Worm (Caenorhabditis elegans) whole organism, mixed stage, embryonic: ENCODE data around the gene C50B6.3.

Experiments used
- M03D4.4 ChIP-seq: sonication (generic microtip); optimal IDR thresholded peaks from 2 replicates; lab custom pipeline; 2017; ENCODE audit warnings: mild to moderate bottlenecking, missing genetic modification characterization, missing compliant biosample characterization
- bed-3 ChIP-seq: fragments of 200-800 bp; sonication (Bioruptor generic); optimal IDR thresholded peaks from 3 replicates; lab custom pipeline; 2018; ENCODE audit warnings: mild to moderate bottlenecking, missing genetic modification characterization, moderate library complexity, missing compliant biosample characterization
- ceh-39 ChIP-seq: fragments of 150-350 bp; optimal IDR thresholded peaks from 2 replicates; lab custom pipeline; 2014; ENCODE audit warnings: missing biosample characterization, missing genetic modification characterization
- ceh-83 ChIP-seq: fragments of 200-800 bp; sonication (Bioruptor generic); optimal IDR thresholded peaks from 2 replicates; lab custom pipeline; 2018; ENCODE audit warnings: mild to moderate bottlenecking, missing genetic modification characterization, missing compliant biosample characterization
- cnd-1 ChIP-seq: fragments of 200-800 bp; sonication (Bioruptor generic); optimal IDR thresholded peaks from 2 replicates; lab custom pipeline; 2018; ENCODE audit warnings: mild to moderate bottlenecking, missing genetic modification characterization, missing compliant biosample characterization
- drap-1 ChIP-seq: fragments of 200-800 bp; sonication (Bioruptor generic); optimal IDR thresholded peaks from 3 replicates; lab custom pipeline; 2018; ENCODE audit warnings: mild to moderate bottlenecking, missing genetic modification characterization, missing compliant biosample characterization
- elt-1 ChIP-seq: sonication (generic microtip); optimal IDR thresholded peaks from 2 replicates; lab custom pipeline; 2017; ENCODE audit warnings: missing genetic modification characterization, mild to moderate bottlenecking, missing compliant biosample characterization, antibody characterized with exemption, moderate library complexity, borderline replicate concordance; ENCODE audit not compliant: insufficient read depth
- elt-3 ChIP-seq: fragments of 150-350 bp; optimal IDR thresholded peaks from 2 replicates; lab custom pipeline; 2014; ENCODE audit warnings: missing biosample characterization, missing genetic modification characterization
- flh-1 ChIP-seq: fragments of 200-800 bp; sonication (Bioruptor generic); optimal IDR thresholded peaks from 2 replicates; lab custom pipeline; 2018; ENCODE audit warnings: mild to moderate bottlenecking, missing genetic modification characterization, moderate library complexity, missing compliant biosample characterization
- ham-2 ChIP-seq: fragments of 200-800 bp; sonication (Bioruptor generic); optimal IDR thresholded peaks from 2 replicates; lab custom pipeline; 2018; ENCODE audit warnings: mild to moderate bottlenecking, missing genetic modification characterization, missing compliant biosample characterization
- hlh-1 ChIP-seq: fragments of 150-350 bp; optimal IDR thresholded peaks from 2 replicates; lab custom pipeline; 2014; ENCODE audit warnings: missing biosample characterization, missing genetic modification reagents, missing genetic modification characterization
- lin-32 ChIP-seq: fragments of 200-800 bp; sonication (Bioruptor generic); optimal IDR thresholded peaks from 2 replicates; lab custom pipeline; 2018; ENCODE audit warnings: mild to moderate bottlenecking, missing genetic modification characterization, missing compliant biosample characterization
- lsy-2 ChIP-seq: fragments of 150-350 bp; optimal IDR thresholded peaks from 2 replicates; lab custom pipeline; 2014; ENCODE audit warnings: missing biosample characterization, missing genetic modification characterization
- mab-5 ChIP-seq: fragments of 150-350 bp; optimal IDR thresholded peaks from 2 replicates; lab custom pipeline; 2014; ENCODE audit warnings: missing biosample characterization, missing genetic modification characterization
- mep-1 ChIP-seq: fragments of 150-350 bp; optimal IDR thresholded peaks from 2 replicates; lab custom pipeline; 2017; ENCODE audit warnings: missing biosample characterization, missing genetic modification reagents, missing genetic modification characterization, inconsistent platforms
- mls-2 ChIP-seq: sonication (generic microtip); optimal IDR thresholded peaks from 2 replicates; lab custom pipeline; 2016; ENCODE audit warnings: mild to moderate bottlenecking, missing genetic modification characterization, moderate library complexity, missing compliant biosample characterization
- nhr-12 ChIP-seq: fragments of 150-350 bp; optimal IDR thresholded peaks from 2 replicates; lab custom pipeline; 2014; ENCODE audit warnings: missing biosample characterization, missing genetic modification characterization
- nhr-2 ChIP-seq: fragments of 150-350 bp; optimal IDR thresholded peaks from 2 replicates; lab custom pipeline; 2014; ENCODE audit warnings: missing biosample characterization, missing genetic modification characterization
- nhr-28 ChIP-seq: fragments of 150-350 bp; optimal IDR thresholded peaks from 2 replicates; lab custom pipeline; 2014; ENCODE audit warnings: missing biosample characterization, missing genetic modification characterization
- nhr-76 ChIP-seq: sonication (generic microtip); optimal IDR thresholded peaks from 2 replicates; lab custom pipeline; 2017; ENCODE audit warnings: missing biosample characterization, missing genetic modification characterization
- pha-4 ChIP-seq: fragments of 150-350 bp; optimal IDR thresholded peaks from 2 replicates; lab custom pipeline; 2018; ENCODE audit warnings: missing biosample characterization, missing genetic modification reagents, missing genetic modification characterization
- snpc-4 ChIP-seq: fragments of 150-350 bp; optimal IDR thresholded peaks from 2 replicates; lab custom pipeline; 2014; ENCODE audit warnings: missing biosample characterization, missing genetic modification characterization
- sptf-1 ChIP-seq: sonication (generic microtip); optimal IDR thresholded peaks from 2 replicates; lab custom pipeline; 2017; ENCODE audit warnings: mild to moderate bottlenecking, missing genetic modification characterization, moderate library complexity, missing compliant biosample characterization
- tbx-8 ChIP-seq: fragments of 200-800 bp; sonication (Bioruptor generic); optimal IDR thresholded peaks from 2 replicates; lab custom pipeline; 2018; ENCODE audit warnings: mild to moderate bottlenecking, missing genetic modification characterization, moderate library complexity, missing compliant biosample characterization
- unc-39 ChIP-seq: fragments of 150-350 bp; optimal IDR thresholded peaks from 2 replicates; lab custom pipeline; 2014; ENCODE audit warnings: missing biosample characterization, missing genetic modification characterization
- unc-62 ChIP-seq: fragments of 150-350 bp; optimal IDR thresholded peaks from 2 replicates; lab custom pipeline; 2014; ENCODE audit warnings: missing biosample characterization, missing genetic modification reagents, missing genetic modification characterization
- zip-8 ChIP-seq: fragments of 150-350 bp; optimal IDR thresholded peaks from 2 replicates; lab custom pipeline; 2014; ENCODE audit warnings: missing biosample characterization, missing genetic modification characterization
- ztf-11 ChIP-seq: fragments of 150-350 bp; optimal IDR thresholded peaks from 2 replicates; lab custom pipeline; 2014; ENCODE audit warnings: missing biosample characterization, missing genetic modification characterization

The C50B6.3 gene

DNA sequence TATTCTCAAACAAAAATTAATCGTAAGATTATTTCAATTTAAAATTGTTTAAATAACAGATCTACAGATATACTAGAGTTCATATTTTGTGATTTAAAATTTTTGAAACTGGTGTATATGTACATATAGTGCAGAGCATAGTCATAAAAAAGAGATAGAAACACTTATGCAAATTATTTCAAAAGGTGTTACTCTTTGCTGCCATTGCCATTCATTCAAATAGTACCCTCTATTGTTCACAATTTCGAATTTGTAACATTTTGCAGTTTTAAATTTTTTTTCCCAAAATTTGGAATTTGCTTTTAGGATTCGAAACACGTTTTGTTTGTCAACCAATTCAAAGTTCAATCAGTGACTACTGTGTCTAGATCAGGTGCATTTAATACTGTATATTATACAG, 46.9 kb downstream of the C50B6.3 start, which contains the start of gene F32H5.4:
TSS of gene F32H5.4 (plus strand) at position 301 of the 400 bp plus-strand sequence.
- no peak for TF ChIP-seq pha-4 (tag; lab: Kevin White, UChicago)
- TF ChIP-seq lin-32: no peak
- TF ChIP-seq unc-62 (GFP tag; lab: Kevin White, UChicago): no peak
- TF ChIP-seq cnd-1 (tag; lab: Kevin White, UChicago): no peak
- no peak for TF ChIP-seq ceh-83
- TF ChIP-seq mab-5 (tag; lab: Kevin White, UChicago): no peak
- TF ChIP-seq, all 35 proteins: peak for 0

DNA sequence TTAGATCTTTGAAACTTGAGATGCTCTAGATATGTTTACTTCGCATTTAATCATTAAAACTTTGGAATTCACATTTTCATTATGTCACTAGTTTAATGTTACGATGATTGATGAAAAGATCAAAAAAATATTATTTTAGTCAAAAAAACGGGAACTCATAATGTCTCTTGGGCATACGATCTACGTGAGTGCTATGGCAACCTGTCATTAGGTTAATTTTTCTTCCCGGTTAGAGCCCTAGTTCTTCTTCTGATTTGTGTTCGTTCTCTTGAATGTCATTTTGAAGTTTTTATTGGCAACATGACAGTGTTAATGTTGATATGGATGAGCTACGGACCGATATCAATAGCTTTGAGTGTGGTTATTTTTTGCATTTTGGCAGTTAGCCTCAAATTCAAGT, 50.0 kb downstream of the C50B6.3 start, which contains the start of gene srg-46:
TSS of gene srg-46 (plus strand) at position 301 of the 400 bp plus-strand sequence.
- TF ChIP-seq mep-1 (tag; lab: Kevin White, UChicago) (no peak), ztf-11 (no peak), drap-1 (no peak), M03D4.4 (tag; lab: Kevin White, UChicago) (no peak), mls-2 (tag; lab: Kevin White, UChicago) (no peak), elt-1 (tag; lab: Kevin White, UChicago) (no peak), nhr-28 (no peak), unc-39 (tag; lab: Kevin White, UChicago) (no peak), snpc-4 (tag; lab: Kevin White, UChicago) (no peak), ham-2 (no peak)

DNA sequence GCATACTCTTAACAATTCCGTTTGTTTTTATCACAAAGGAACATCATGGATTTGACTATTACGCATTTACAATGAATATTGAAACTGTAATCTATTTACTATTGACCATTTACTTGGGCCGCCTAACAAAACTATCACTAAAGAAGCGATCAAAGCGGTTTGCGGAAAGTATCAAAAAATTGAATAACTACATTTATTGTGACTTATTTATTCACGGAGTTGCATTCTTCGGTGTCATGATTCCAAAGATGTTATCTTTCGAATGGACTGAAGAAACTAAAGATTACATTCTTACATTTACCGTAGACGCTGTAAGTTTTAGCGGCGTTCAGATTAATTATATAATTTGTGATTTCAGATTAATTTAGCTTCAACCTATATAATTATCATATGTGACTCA, 50.9 kb downstream of the C50B6.3 start:
- no peak for TF ChIP-seq tbx-8
- TF ChIP-seq cnd-1 (tag; lab: Kevin White, UChicago): no peak
- no peak for TF ChIP-seq zip-8 (tag; lab: Kevin White, UChicago)
- TF ChIP-seq nhr-2 (tag; lab: Kevin White, UChicago): no peak
- no peak for TF ChIP-seq ceh-39
- TF ChIP-seq snpc-4 (tag; lab: Kevin White, UChicago): no peak
- no peak for TF ChIP-seq sptf-1
- no peak for TF ChIP-seq elt-3
- TF ChIP-seq nhr-76 (tag; lab: Kevin White, UChicago): no peak
- TF ChIP-seq hlh-1 (tag; lab: Kevin White, UChicago): no peak
- no peak for TF ChIP-seq nhr-12 (tag; lab: Kevin White, UChicago)
- no peak for TF ChIP-seq flh-1 (GFP tag; lab: Kevin White, UChicago)
- TF ChIP-seq pha-4 (tag; lab: Kevin White, UChicago): no peak
- TF ChIP-seq unc-62 (GFP tag; lab: Kevin White, UChicago): no peak
- no peak for TF ChIP-seq ham-2
- no peak for TF ChIP-seq elt-1 (tag; lab: Kevin White, UChicago)
- TF ChIP-seq bed-3 (GFP tag; lab: Kevin White, UChicago): no peak
- TF ChIP-seq lsy-2 (tag; lab: Kevin White, UChicago): no peak
- no peak for TF ChIP-seq nhr-28
- TF ChIP-seq, all 35 proteins: peak for 0
